Worm (Caenorhabditis elegans) whole organism, L1 larva: Measurements from ENCODE around the gene Y57G11C.8.

Experiments used
- C34B4.2 ChIP-seq: sonication (generic microtip); optimal IDR thresholded peaks from 2 replicates; lab custom pipeline; 2017; ENCODE audit warnings: mild to moderate bottlenecking, missing genetic modification characterization, missing compliant biosample characterization
- aly-2 ChIP-seq: fragments of 150-350 bp; optimal IDR thresholded peaks from 2 replicates; lab custom pipeline; 2014; ENCODE audit warnings: missing biosample characterization, missing genetic modification characterization
- ama-1 ChIP-seq: fragments of 150-350 bp; optimal IDR thresholded peaks from 2 replicates; lab custom pipeline; 2014
- dsc-1 ChIP-seq: sonication (generic microtip); optimal IDR thresholded peaks from 2 replicates; lab custom pipeline; 2016; ENCODE audit warnings: mild to moderate bottlenecking, missing genetic modification characterization, missing compliant biosample characterization
- fkh-8 ChIP-seq: sonication (generic microtip); optimal IDR thresholded peaks from 2 replicates; lab custom pipeline; 2016; ENCODE audit warnings: mild to moderate bottlenecking, missing genetic modification characterization, missing compliant biosample characterization
- hpl-2 ChIP-seq: fragments of 150-350 bp; optimal IDR thresholded peaks from 2 replicates; lab custom pipeline; 2014; ENCODE audit warnings: missing biosample characterization, missing genetic modification reagents, missing genetic modification characterization
- lin-35 ChIP-seq, 2 experiments: fragments of 150-350 bp; optimal IDR thresholded peaks; 2 replicates each; lab custom pipeline; 2014; ENCODE audit warnings: missing biosample characterization in 2 of 2, missing genetic modification characterization in 2 of 2, missing genetic modification reagents in 2 of 2
- lsy-2 ChIP-seq, 2 experiments: fragments of 150-350 bp; optimal IDR thresholded peaks; 2 replicates each; lab custom pipeline; 2014; ENCODE audit warnings: missing biosample characterization in 2 of 2, missing genetic modification characterization in 2 of 2
- skn-1 ChIP-seq: fragments of 150-350 bp; optimal IDR thresholded peaks from 2 replicates; lab custom pipeline; 2014; ENCODE audit warnings: missing biosample characterization, missing genetic modification characterization
- sptf-1 ChIP-seq: fragments of 150-350 bp; optimal IDR thresholded peaks from 2 replicates; lab custom pipeline; 2014; ENCODE audit warnings: missing biosample characterization, missing genetic modification characterization
- swsn-7 ChIP-seq: sonication (generic microtip); optimal IDR thresholded peaks from 2 replicates; lab custom pipeline; 2016; ENCODE audit warnings: missing genetic modification characterization, missing compliant biosample characterization
- unc-86 ChIP-seq: sonication (generic microtip); optimal IDR thresholded peaks from 2 replicates; lab custom pipeline; 2016; ENCODE audit warnings: missing genetic modification characterization, missing compliant biosample characterization
- ztf-11 ChIP-seq, 2 experiments: sonication (generic microtip); optimal IDR thresholded peaks; 2 replicates each; lab custom pipeline; 2016 to 2017; ENCODE audit warnings: missing genetic modification characterization in 2 of 2, missing biosample characterization in 1 of 2, missing compliant biosample characterization in 1 of 2

- no peak for TF ChIP-seq dsc-1 (tag; lab: Kevin White, UChicago)
- no peak for TF ChIP-seq sptf-1 (tag; lab: Kevin White, UChicago)
- no peak for TF ChIP-seq unc-86 (tag; lab: Kevin White, UChicago)
- no peak for TF ChIP-seq swsn-7 (tag; lab: Kevin White, UChicago)
- TF ChIP-seq ama-1 (lab: Kevin White, UChicago), result no peak
- no peak for TF ChIP-seq lin-35 (GFP tag; optimal IDR thresholded peaks at IDR 0.05; lab: Kevin White, UChicago)
- no peak for TF ChIP-seq skn-1 (tag; lab: Kevin White, UChicago)
- TF ChIP-seq C34B4.2 (tag; lab: Kevin White, UChicago), result no peak
- TF ChIP-seq ztf-11 (tag; optimal IDR thresholded peaks at IDR 0.05; lab: Kevin White, UChicago), result no peak
- TF ChIP-seq fkh-8 (tag; lab: Kevin White, UChicago), result no peak
- no peak for TF ChIP-seq hpl-2
- TF ChIP-seq aly-2, result no peak
- no peak for TF ChIP-seq lsy-2 (tag; optimal IDR thresholded peaks at IDR 0.05; lab: Kevin White, UChicago)
Measured at ce11 chrIV:14760845-14761244, 20.8 kb upstream of the Y57G11C.8 start, which contains the start of gene ptp-5.2.
